Fruit fly (Drosophila melanogaster) whole organism, wandering third instar larva: ENCODE measurements around the gene PPYR1.

Experiments
- Abd-B ChIP-seq: fragments of >200 bp; optimal IDR thresholded peaks from 2 replicates; lab custom pipeline; 2017; ENCODE audit warnings: missing biosample characterization, missing genetic modification characterization
- CG32264 ChIP-seq: fragments of 200-800 bp; sonication (Bioruptor generic); optimal IDR thresholded peaks from 2 replicates; lab custom pipeline; 2016; ENCODE audit warnings: missing biosample characterization, missing genetic modification characterization
- CG9705 ChIP-seq: fragments of 200-800 bp; sonication (Bioruptor generic); optimal IDR thresholded peaks from 2 replicates; lab custom pipeline; 2018; ENCODE audit warnings: missing biosample characterization, mild to moderate bottlenecking, missing genetic modification characterization
- CrebA ChIP-seq: fragments of 200-800 bp; sonication (Bioruptor generic); optimal IDR thresholded peaks from 2 replicates; lab custom pipeline; 2016; ENCODE audit warnings: missing biosample characterization, mild to moderate bottlenecking, missing genetic modification characterization, borderline replicate concordance
- Dfd ChIP-seq: fragments of >200 bp; optimal IDR thresholded peaks from 2 replicates; lab custom pipeline; 2017; ENCODE audit warnings: missing biosample characterization, missing genetic modification characterization
- HLH106 ChIP-seq: fragments of 200-800 bp; optimal IDR thresholded peaks from 3 replicates; lab custom pipeline; 2019; ENCODE audit warnings: missing biosample characterization, mild to moderate bottlenecking, missing genetic modification characterization, moderate library complexity
- Hr78 ChIP-seq: fragments of >200 bp; optimal IDR thresholded peaks from 2 replicates; lab custom pipeline; 2017; ENCODE audit warnings: missing biosample characterization, missing genetic modification characterization
- Hr83 ChIP-seq: fragments of 200-300 bp; sonication (Bioruptor generic); optimal IDR thresholded peaks from 2 replicates; lab custom pipeline; 2016; ENCODE audit warnings: missing biosample characterization, mild to moderate bottlenecking, missing genetic modification characterization, moderate library complexity; ENCODE audit not compliant: poor library complexity, severe bottlenecking
- Jra ChIP-seq: sonication (Bioruptor generic); optimal IDR thresholded peaks from 2 replicates; lab custom pipeline; 2016; ENCODE audit warnings: missing biosample characterization, missing genetic modification characterization
- Mio ChIP-seq: sonication (Bioruptor generic); optimal IDR thresholded peaks from 2 replicates; lab custom pipeline; 2016; ENCODE audit warnings: missing biosample characterization, missing genetic modification characterization
- N ChIP-seq: fragments of >200 bp; optimal IDR thresholded peaks from 2 replicates; lab custom pipeline; 2018; ENCODE audit warnings: missing biosample characterization, missing external identifiers, missing genetic modification characterization
- OdsH ChIP-seq: fragments of 200-800 bp; sonication (Bioruptor generic); optimal IDR thresholded peaks from 2 replicates; lab custom pipeline; 2016; ENCODE audit warnings: missing biosample characterization, mild to moderate bottlenecking, missing genetic modification characterization
- Rel ChIP-seq, 2 experiments: fragments of 200-800 bp; sonication (Bioruptor generic) in 1 of 2; optimal IDR thresholded peaks; 2 replicates in 1 of 2; 3 replicates in 1 of 2; lab custom pipeline; 2016 to 2019; ENCODE audit warnings: mild to moderate bottlenecking in 2 of 2, missing biosample characterization in 2 of 2, missing genetic modification characterization in 2 of 2, moderate library complexity in 1 of 2
- Vsx2 ChIP-seq: fragments of 200-300, 225-300 bp; sonication (Bioruptor generic); optimal IDR thresholded peaks from 2 replicates; lab custom pipeline; 2018; ENCODE audit warnings: missing biosample characterization, missing genetic modification characterization; ENCODE audit not compliant: partially characterized antibody
- br ChIP-seq: fragments of 200-800 bp; sonication (Bioruptor generic); optimal IDR thresholded peaks from 2 replicates; lab custom pipeline; 2016; ENCODE audit warnings: missing biosample characterization, missing genetic modification characterization
- brk ChIP-seq: fragments of 200-800 bp; sonication (Bioruptor generic); optimal IDR thresholded peaks from 2 replicates; lab custom pipeline; 2016; ENCODE audit warnings: missing biosample characterization, mild to moderate bottlenecking, missing genetic modification characterization
- dl ChIP-seq, 2 experiments: fragments of 175-275, 200-275 bp in 1 of 2; fragments of 200-275 bp in 1 of 2; sonication (Bioruptor generic); optimal IDR thresholded peaks; lab custom pipeline; 2018; ENCODE audit warnings: mild to moderate bottlenecking in 2 of 2, missing biosample characterization in 2 of 2, missing genetic modification characterization in 2 of 2, moderate library complexity in 2 of 2; ENCODE audit not compliant: partially characterized antibody in 2 of 2, insufficient read depth in 1 of 2
- dmrt93B ChIP-seq: fragments of 200-800 bp; sonication (Bioruptor generic); optimal IDR thresholded peaks from 2 replicates; lab custom pipeline; 2018; ENCODE audit warnings: missing biosample characterization, mild to moderate bottlenecking, missing genetic modification characterization
- foxo ChIP-seq, 2 experiments: fragments of 200-800 bp; sonication (Bioruptor generic); optimal IDR thresholded peaks; 2 replicates in 1 of 2; 3 replicates in 1 of 2; lab custom pipeline; 2016 to 2017; ENCODE audit warnings: missing biosample characterization in 2 of 2, missing genetic modification characterization in 2 of 2
- fru ChIP-seq: fragments of 200-800 bp; sonication (Bioruptor generic); optimal IDR thresholded peaks from 3 replicates; lab custom pipeline; 2016; ENCODE audit warnings: missing biosample characterization, mild to moderate bottlenecking, missing genetic modification characterization
- h ChIP-seq: fragments of 200-800 bp; sonication (Bioruptor generic); optimal IDR thresholded peaks from 3 replicates; lab custom pipeline; 2016; ENCODE audit warnings: missing biosample characterization, mild to moderate bottlenecking, missing genetic modification characterization
- lola ChIP-seq: fragments of >200 bp; optimal IDR thresholded peaks from 2 replicates; lab custom pipeline; 2017; ENCODE audit warnings: missing biosample characterization, missing genetic modification characterization
- pan ChIP-seq: fragments of >200 bp; optimal IDR thresholded peaks from 2 replicates; lab custom pipeline; 2017
- psq ChIP-seq: fragments of 200-800 bp; sonication (Bioruptor generic); optimal IDR thresholded peaks from 3 replicates; lab custom pipeline; 2017; ENCODE audit warnings: missing biosample characterization, mild to moderate bottlenecking, missing genetic modification characterization, moderate library complexity
- sage ChIP-seq: fragments of 200-800 bp; sonication (Bioruptor generic); optimal IDR thresholded peaks from 2 replicates; lab custom pipeline; 2016; ENCODE audit warnings: missing biosample characterization, mild to moderate bottlenecking, missing genetic modification characterization
- sv ChIP-seq: fragments of 200-800 bp; sonication (Bioruptor generic); optimal IDR thresholded peaks from 3 replicates; lab custom pipeline; 2016; ENCODE audit warnings: missing biosample characterization, missing genetic modification characterization
- tai ChIP-seq: sonication (Bioruptor generic); optimal IDR thresholded peaks from 2 replicates; lab custom pipeline; 2016; ENCODE audit warnings: missing biosample characterization, missing genetic modification characterization
- usp ChIP-seq: fragments of >200 bp; optimal IDR thresholded peaks from 2 replicates; lab custom pipeline; 2017; ENCODE audit warnings: missing biosample characterization, missing genetic modification characterization
- woc ChIP-seq: sonication (Bioruptor generic); optimal IDR thresholded peaks from 2 replicates; lab custom pipeline; 2016; ENCODE audit warnings: missing biosample characterization, mild to moderate bottlenecking, missing genetic modification characterization

Gene PPYR1

DNA sequence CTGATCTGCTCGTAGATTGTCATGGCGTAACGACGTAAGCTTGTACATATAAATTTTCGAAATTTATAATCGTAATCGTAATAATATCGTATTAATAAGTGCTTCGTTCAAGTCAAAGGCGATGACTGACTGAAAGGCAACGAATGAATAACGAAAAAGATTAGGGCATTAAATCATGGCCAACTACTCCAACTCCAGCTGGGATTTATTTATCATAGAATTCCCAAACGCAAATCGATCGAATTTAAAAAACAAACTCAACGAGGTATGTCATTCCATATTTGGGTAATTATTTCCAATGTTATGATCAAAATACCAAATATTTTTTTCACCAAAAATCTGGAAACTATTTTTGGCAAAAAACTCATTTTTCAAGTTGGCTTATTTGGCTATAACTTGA, 23.6 kb downstream of the PPYR1 start, which contains the start of gene CG43075:
TSS of gene CG43075 (minus strand) at position 101 of the 400 bp plus-strand sequence.
- TF ChIP-seq fru (GFP tag; lab: Kevin White, UChicago), result no peak
- no peak for TF ChIP-seq woc
- TF ChIP-seq foxo (GFP tag; optimal IDR thresholded peaks at IDR 0.05; lab: Kevin White, UChicago), result no peak
- TF ChIP-seq Dfd (GFP tag; lab: Kevin White, UChicago), result no peak
- TF ChIP-seq Mio (GFP tag; lab: Kevin White, UChicago), result no peak
- TF ChIP-seq dmrt93B (GFP tag; lab: Kevin White, UChicago), result no peak
- TF ChIP-seq usp (GFP tag; lab: Kevin White, UChicago), result no peak
- no peak for TF ChIP-seq OdsH (GFP tag; lab: Kevin White, UChicago)

dm6 chrX:15216048-15216447, 28.7 kb downstream of the PPYR1 start:
- TF ChIP-seq HLH106 (tag; lab: Kevin White, UChicago), result peak; percentile 6
- no peak for TF ChIP-seq pan (lab: Kevin White, UChicago)
- TF ChIP-seq h (GFP tag; lab: Kevin White, UChicago), result peak; percentile 6

- TF ChIP-seq fru (GFP tag; lab: Kevin White, UChicago) (no peak), Mio (GFP tag; lab: Kevin White, UChicago) (no peak), brk (GFP tag; lab: Kevin White, UChicago) (no peak), Rel (GFP tag; optimal IDR thresholded peaks at IDR 0.05; lab: Kevin White, UChicago) (no peak), Rel (tag; optimal IDR thresholded peaks at IDR 0.05; lab: Kevin White, UChicago) (no peak), foxo (GFP tag; optimal IDR thresholded peaks at IDR 0.05; lab: Kevin White, UChicago) (no peak), Abd-B (no peak), lola (GFP tag; lab: Kevin White, UChicago) (no peak), Dfd (GFP tag; lab: Kevin White, UChicago) (no peak), psq (GFP tag; lab: Kevin White, UChicago) (no peak), N (GFP tag; lab: Kevin White, UChicago) (no peak), Jra (no peak), Hr78 (GFP tag; lab: Kevin White, UChicago) (no peak), CG32264 (GFP tag; lab: Kevin White, UChicago) (no peak)
- TF ChIP-seq, all 38 proteins: peak for 0
Measured at dm6 chrX:15210086-15210485, 34.6 kb downstream of the PPYR1 start, which contains the start of gene CG5662. TSS of gene CG5662 (plus strand) at chrX:15210386.

DNA sequence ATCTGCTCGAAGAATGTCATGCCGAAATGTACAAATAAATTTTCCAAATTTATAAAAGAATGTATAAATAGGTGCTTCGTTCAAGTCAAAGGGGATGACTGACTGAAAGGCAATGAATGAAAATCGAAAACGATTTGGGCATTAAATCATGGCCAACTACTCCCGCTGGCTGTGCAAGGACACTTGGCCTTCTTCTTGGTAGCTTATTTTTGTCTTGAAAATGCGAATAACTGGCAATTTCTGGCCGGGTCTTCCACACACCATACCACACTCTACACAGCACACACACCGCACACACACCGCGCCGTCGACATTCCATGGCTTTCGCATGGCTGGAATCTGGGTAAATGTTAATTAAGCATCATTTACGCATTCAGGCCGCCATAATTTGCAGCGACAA, 38.2 kb downstream of the PPYR1 start, which contains the start of gene CG32588:
TSS of gene CG32588 (minus strand) at position 101 of the 400 bp plus-strand sequence.
- TF ChIP-seq Mio (GFP tag; lab: Kevin White, UChicago) (no peak), dmrt93B (GFP tag; lab: Kevin White, UChicago) (no peak), sv (GFP tag; lab: Kevin White, UChicago) (no peak), OdsH (GFP tag; lab: Kevin White, UChicago) (no peak), br (no peak), Hr83 (no peak), sage (GFP tag; lab: Kevin White, UChicago) (no peak)
- TF ChIP-seq, all 38 proteins: peak for 0

DNA sequence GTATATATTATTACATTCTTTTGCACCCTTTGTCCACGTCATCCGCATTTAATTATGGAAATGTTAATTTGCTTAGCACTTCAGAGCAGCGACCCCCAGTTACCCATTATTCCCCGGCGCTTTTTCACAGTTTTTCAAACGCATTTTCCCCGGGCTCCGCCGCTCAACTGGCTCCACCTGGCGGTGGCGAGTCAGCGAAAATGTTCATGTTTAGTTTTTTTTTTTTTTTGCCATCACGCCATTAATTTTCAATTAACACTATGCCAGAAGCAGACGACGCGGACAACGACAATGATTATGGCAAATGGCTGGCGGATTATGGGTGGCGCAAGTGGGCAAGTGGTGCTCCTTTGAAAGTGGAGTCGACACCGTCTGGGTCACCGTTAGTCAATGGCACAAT, 41.1 kb downstream of the PPYR1 start:
- TF ChIP-seq CrebA (GFP tag; lab: Kevin White, UChicago), result no peak
- TF ChIP-seq sv (GFP tag; lab: Kevin White, UChicago), result no peak
- TF ChIP-seq Vsx2 (GFP tag; lab: Kevin White, UChicago), result no peak
- no peak for TF ChIP-seq Dfd (GFP tag; lab: Kevin White, UChicago)
- no peak for TF ChIP-seq dl (GFP tag; optimal IDR thresholded peaks at IDR 0.05; lab: Kevin White, UChicago; ENCODE audit: insufficient read depth in 1 of 2, partially characterized antibody in 2 of 2)
- TF ChIP-seq HLH106 (tag; lab: Kevin White, UChicago), result no peak
- TF ChIP-seq tai (GFP tag; lab: Kevin White, UChicago), result no peak
- TF ChIP-seq CG9705, result no peak
- TF ChIP-seq usp (GFP tag; lab: Kevin White, UChicago), result no peak
- no peak for TF ChIP-seq foxo (GFP tag; optimal IDR thresholded peaks at IDR 0.05; lab: Kevin White, UChicago)
- TF ChIP-seq CG32264 (GFP tag; lab: Kevin White, UChicago), result no peak
